Worm (Caenorhabditis elegans): ENCODE results near the gene nhr-91.
A peak's percentile ranks its signal among the peaks of the same experiment; 100 is the strongest.
"Not testable (repeated sequence)": the region's sequence is repeated elsewhere in the genome, so short reads cannot be mapped to it uniquely, and the experiment has no call there.

Gene nhr-91

DNA sequence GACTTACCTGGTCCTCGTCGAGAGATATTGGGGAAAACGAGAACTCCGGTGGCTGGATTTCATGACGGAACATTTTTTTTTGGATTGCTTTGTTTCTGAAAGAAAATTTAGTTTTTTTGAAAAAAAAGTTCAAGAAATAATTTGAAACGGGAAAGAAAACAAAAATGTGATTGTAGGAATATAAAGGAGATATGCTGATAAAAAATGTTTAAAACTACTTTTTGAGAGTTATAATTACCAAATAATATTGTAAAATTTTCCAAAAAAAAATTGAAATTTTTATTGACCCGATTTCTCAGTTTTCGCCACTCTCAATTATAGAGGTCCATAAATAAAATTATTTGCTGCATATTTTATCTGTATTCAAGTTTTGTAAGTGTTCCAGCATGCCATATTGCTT is 8.0 kb downstream of the nhr-91 start, which contains the start of gene glb-28:
Gene glb-28, minus strand, starts transcription at position 101 of the 400 bp plus-strand sequence.
- TF ChIP-seq ceh-79 (tag; optimal IDR thresholded peaks at IDR 0.05) (no peak), madf-8 (GFP tag; conservative IDR thresholded peaks at IDR 0.05) (no peak), C06A6.2 (GFP tag; conservative IDR thresholded peaks at IDR 0.05) (no peak), K11D2.4 (GFP tag; IDR thresholded peaks at IDR 0.05) (no peak), lin-26 (GFP tag; IDR thresholded peaks at IDR 0.05) (no peak), mcd-1 (GFP tag; IDR thresholded peaks at IDR 0.05) (no peak), lag-1 (GFP tag; IDR thresholded peaks at IDR 0.05) (no peak), mes-4 (tag; optimal IDR thresholded peaks at IDR 0.05) (no peak), repo-1 (tag; optimal IDR thresholded peaks at IDR 0.05) (no peak), xnd-1 (tag; optimal IDR thresholded peaks at IDR 0.05) (no peak), lir-1 (GFP tag; conservative IDR thresholded peaks at IDR 0.05) (no peak), F10E7.11 (tag; optimal IDR thresholded peaks at IDR 0.05) (no peak), F57A8.1 (GFP tag; optimal IDR thresholded peaks at IDR 0.05) (no peak), hmg-20 (GFP tag; IDR thresholded peaks at IDR 0.05) (no peak), snpc-3.4 (tag; optimal IDR thresholded peaks at IDR 0.05) (no peak), Y53F4B.3 (GFP tag; IDR thresholded peaks at IDR 0.05) (no peak)

DNA sequence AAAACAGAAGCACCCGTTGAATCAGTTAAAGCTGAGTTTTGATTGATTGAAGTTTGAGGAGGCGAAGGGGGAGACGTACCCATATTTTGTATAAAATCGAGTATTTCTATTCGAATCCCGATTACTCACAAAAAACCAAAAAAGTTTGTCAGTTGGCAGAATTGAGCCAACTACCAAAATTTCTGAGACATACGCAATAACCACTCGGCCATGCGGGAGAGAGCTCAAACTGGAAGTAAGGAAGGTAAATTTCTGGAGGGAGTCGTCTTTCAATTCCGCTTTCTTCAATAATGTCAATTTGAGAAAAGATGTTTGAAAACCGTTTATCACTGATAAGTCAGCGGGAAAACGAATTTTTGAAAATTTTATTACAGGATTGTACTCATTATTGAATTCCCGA is 10.6 kb downstream of the nhr-91 start:
- TF ChIP-seq B0261.1 (tag; optimal IDR thresholded peaks at IDR 0.05): peak; percentile 45
- TF ChIP-seq rpc-1 (optimal IDR thresholded peaks at IDR 0.05): not testable (repeated sequence)
- TF ChIP-seq rpc-1 (tag; optimal IDR thresholded peaks at IDR 0.05): peak; percentile 25
- TF ChIP-seq tbp1 (GFP tag; optimal IDR thresholded peaks at IDR 0.05): peak; percentile 74
- TF ChIP-seq lin-26 (GFP tag; IDR thresholded peaks at IDR 0.05): 0 out of 2 replicates have a peak, but pooled peaks have one; percentile 70

DNA sequence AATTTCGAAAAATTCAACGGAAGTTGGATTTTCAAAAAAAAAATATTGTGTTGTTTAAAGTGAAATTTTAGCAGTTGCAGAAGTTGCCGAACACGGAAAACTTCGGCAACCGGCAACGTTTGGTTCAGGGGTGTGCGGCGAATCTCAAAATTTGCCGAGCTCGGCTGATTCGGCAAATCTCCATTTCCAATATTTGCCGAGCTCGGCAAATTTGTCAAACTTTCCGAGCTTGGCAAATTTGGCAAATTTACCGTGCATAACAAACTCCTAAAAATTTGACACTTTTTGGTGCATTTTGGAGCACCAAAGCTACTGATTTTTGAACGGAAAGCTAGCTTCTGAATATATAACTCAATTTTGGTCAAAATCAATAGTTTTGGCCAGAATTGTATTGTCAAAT is 12.0 kb downstream of the nhr-91 start:
- TF ChIP-seq Y53F4B.3 (GFP tag; IDR thresholded peaks at IDR 0.05) (no peak), pbrm-1 (GFP tag; IDR thresholded peaks at IDR 0.05) (no peak), ccch-3 (GFP tag; optimal IDR thresholded peaks at IDR 0.05) (no peak), hsf-1 (GFP tag; IDR thresholded peaks at IDR 0.05) (no peak), ceh-79 (tag; optimal IDR thresholded peaks at IDR 0.05) (no peak), somi-1 (GFP tag; optimal IDR thresholded peaks at IDR 0.05) (no peak), gei-17 (GFP tag; optimal IDR thresholded peaks at IDR 0.05) (no peak), lir-1 (GFP tag; conservative IDR thresholded peaks at IDR 0.05) (no peak), F33H1.4 (GFP tag; IDR thresholded peaks at IDR 0.05) (no peak), K12H6.12 (tag; optimal IDR thresholded peaks at IDR 0.05) (no peak)

DNA sequence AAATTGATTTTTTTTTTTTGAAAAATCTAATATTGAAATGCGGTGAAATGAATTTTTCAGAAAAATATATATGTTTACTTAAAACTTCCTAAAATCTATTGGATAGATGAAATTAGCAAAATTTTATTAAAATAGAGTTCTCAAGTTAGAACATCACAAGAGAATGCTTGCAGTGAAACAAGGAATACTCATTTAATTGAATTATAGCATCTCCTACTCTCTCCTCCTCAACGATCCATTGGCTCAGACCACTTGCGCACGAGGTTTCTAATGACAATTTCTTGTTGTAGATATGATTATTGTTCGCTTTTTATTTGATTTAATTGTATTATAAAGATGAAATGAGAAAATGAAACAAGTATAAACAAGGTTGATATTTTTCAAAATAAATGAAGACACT is 12.6 kb downstream of the nhr-91 start:
- TF ChIP-seq K11D2.4 (GFP tag; IDR thresholded peaks at IDR 0.05): no peak
- TF ChIP-seq dpl-1 (GFP tag; optimal IDR thresholded peaks at IDR 0.05): no peak
- TF ChIP-seq aptf-3 (GFP tag; IDR thresholded peaks at IDR 0.05): no peak
- no peak for TF ChIP-seq egrh-3 (GFP tag; IDR thresholded peaks at IDR 0.05)
- no peak for TF ChIP-seq sdz-38 (tag; optimal IDR thresholded peaks at IDR 0.05)
- no peak for TF ChIP-seq madf-3 (GFP tag; IDR thresholded peaks at IDR 0.05)
- TF ChIP-seq F37B4.10 (GFP tag; IDR thresholded peaks at IDR 0.05): no peak
- no peak for TF ChIP-seq madf-8 (GFP tag; conservative IDR thresholded peaks at IDR 0.05)
- no peak for TF ChIP-seq hmg-1.2 (GFP tag; IDR thresholded peaks at IDR 0.05)
- TF ChIP-seq lsl-1 (GFP tag; optimal IDR thresholded peaks at IDR 0.05): no peak
- TF ChIP-seq attf-5 (GFP tag; optimal IDR thresholded peaks at IDR 0.05): no peak
- no peak for TF ChIP-seq lin-54 (GFP tag; optimal IDR thresholded peaks at IDR 0.05)
- no peak for TF ChIP-seq T07F8.4 (tag; optimal IDR thresholded peaks at IDR 0.05)
- TF ChIP-seq let-607 (tag; optimal IDR thresholded peaks at IDR 0.05): no peak
- TF ChIP-seq hsf-1 (GFP tag; IDR thresholded peaks at IDR 0.05): no peak
- TF ChIP-seq unc-130 (GFP tag; optimal IDR thresholded peaks at IDR 0.05): no peak
- no peak for TF ChIP-seq rpc-1 (optimal IDR thresholded peaks at IDR 0.05)
- no peak for TF ChIP-seq rpc-1 (tag; optimal IDR thresholded peaks at IDR 0.05)
- TF ChIP-seq ztf-18 (tag; optimal IDR thresholded peaks at IDR 0.05): no peak
- TF ChIP-seq ztf-25 (GFP tag; IDR thresholded peaks at IDR 0.05): no peak
- no peak for TF ChIP-seq ceh-79 (tag; optimal IDR thresholded peaks at IDR 0.05)

Measured in whole organism, young adult.